Worm (Caenorhabditis elegans) whole organism, late embryonic: ENCODE data around the gene F58F9.9.

Experiments
- F13H6.1 ChIP-seq: sonication (generic microtip); optimal IDR thresholded peaks from 2 replicates; lab custom pipeline; 2016; ENCODE audit warnings: missing genetic modification characterization, missing compliant biosample characterization
- Y22D7AL.16 ChIP-seq: sonication (generic microtip); optimal IDR thresholded peaks from 2 replicates; lab custom pipeline; 2016; ENCODE audit warnings: missing genetic modification characterization, missing compliant biosample characterization
- ama-1 ChIP-seq: fragments of 150-350 bp; optimal IDR thresholded peaks from 2 replicates; lab custom pipeline; 2014
- ceh-19 ChIP-seq: fragments of 200-800 bp; sonication (Bioruptor generic); optimal IDR thresholded peaks from 2 replicates; lab custom pipeline; 2018; ENCODE audit warnings: mild to moderate bottlenecking, missing genetic modification characterization, missing compliant biosample characterization
- ceh-2 ChIP-seq: sonication (generic microtip); optimal IDR thresholded peaks from 2 replicates; lab custom pipeline; 2016; ENCODE audit warnings: missing genotype, missing genetic modification characterization, missing compliant biosample characterization
- ceh-22 ChIP-seq: sonication (generic microtip); optimal IDR thresholded peaks from 2 replicates; lab custom pipeline; 2017; ENCODE audit warnings: missing biosample characterization, missing genetic modification characterization
- ceh-24 ChIP-seq: sonication (generic microtip); optimal IDR thresholded peaks from 2 replicates; lab custom pipeline; 2016; ENCODE audit warnings: mild to moderate bottlenecking, missing genetic modification characterization, missing compliant biosample characterization
- ceh-30 ChIP-seq: fragments of 150-350 bp; optimal IDR thresholded peaks from 2 replicates; lab custom pipeline; 2014; ENCODE audit warnings: missing biosample characterization, missing genetic modification characterization
- ceh-48 ChIP-seq: sonication (generic microtip); optimal IDR thresholded peaks from 2 replicates; lab custom pipeline; 2016; ENCODE audit warnings: missing genetic modification characterization, inconsistent platforms, missing compliant biosample characterization
- ceh-6 ChIP-seq: fragments of 200-800 bp; sonication (Bioruptor generic); optimal IDR thresholded peaks from 2 replicates; lab custom pipeline; 2018; ENCODE audit warnings: mild to moderate bottlenecking, missing genetic modification characterization, missing compliant biosample characterization
- che-1 ChIP-seq: sonication (generic microtip); optimal IDR thresholded peaks from 2 replicates; lab custom pipeline; 2016; ENCODE audit warnings: mild to moderate bottlenecking, missing genetic modification characterization, missing compliant biosample characterization
- elt-2 ChIP-seq: sonication (generic microtip); optimal IDR thresholded peaks from 2 replicates; lab custom pipeline; 2016; ENCODE audit warnings: missing genetic modification reagents, missing genetic modification characterization, missing compliant biosample characterization
- elt-4 ChIP-seq: sonication (generic microtip); optimal IDR thresholded peaks from 2 replicates; lab custom pipeline; 2016; ENCODE audit warnings: missing genetic modification characterization, missing compliant biosample characterization
- ets-4 ChIP-seq: sonication (generic microtip); optimal IDR thresholded peaks from 2 replicates; lab custom pipeline; 2016; ENCODE audit warnings: missing genetic modification characterization, missing compliant biosample characterization
- eyg-1 ChIP-seq: sonication (generic microtip); optimal IDR thresholded peaks from 2 replicates; lab custom pipeline; 2016; ENCODE audit warnings: missing genotype, missing genetic modification characterization, missing compliant biosample characterization
- fkh-6 ChIP-seq: sonication (generic microtip); optimal IDR thresholded peaks from 2 replicates; lab custom pipeline; 2016; ENCODE audit warnings: missing genetic modification characterization, missing compliant biosample characterization
- hlh-13 ChIP-seq: fragments of 200-800 bp; sonication (Bioruptor generic); optimal IDR thresholded peaks from 2 replicates; lab custom pipeline; 2018; ENCODE audit warnings: mild to moderate bottlenecking, missing genetic modification characterization, missing compliant biosample characterization
- madf-2 ChIP-seq: sonication (generic microtip); optimal IDR thresholded peaks from 2 replicates; lab custom pipeline; 2017; ENCODE audit warnings: missing genetic modification characterization, missing compliant biosample characterization
- mec-3 ChIP-seq: sonication (generic microtip); optimal IDR thresholded peaks from 2 replicates; lab custom pipeline; 2016; ENCODE audit warnings: borderline replicate concordance, missing genetic modification characterization, missing compliant biosample characterization
- nhr-232 ChIP-seq: sonication (generic microtip); optimal IDR thresholded peaks from 2 replicates; lab custom pipeline; 2016; ENCODE audit warnings: missing genetic modification characterization, missing compliant biosample characterization
- odd-2 ChIP-seq: sonication (generic microtip); optimal IDR thresholded peaks from 2 replicates; lab custom pipeline; 2017; ENCODE audit warnings: antibody characterized with exemption, mild to moderate bottlenecking, missing genetic modification characterization, missing compliant biosample characterization
- pag-3 ChIP-seq: sonication (generic microtip); optimal IDR thresholded peaks from 2 replicates; lab custom pipeline; 2016; ENCODE audit warnings: missing compliant biosample characterization, missing genetic modification characterization, borderline replicate concordance
- pat-9 ChIP-seq: fragments of 200-800 bp; sonication (Bioruptor generic); optimal IDR thresholded peaks from 2 replicates; lab custom pipeline; 2018; ENCODE audit warnings: mild to moderate bottlenecking, missing genetic modification characterization, moderate library complexity, missing compliant biosample characterization
- pax-1 ChIP-seq: fragments of 150-350 bp; optimal IDR thresholded peaks from 2 replicates; lab custom pipeline; 2014; ENCODE audit warnings: missing biosample characterization, missing genetic modification characterization
- pqm-1 ChIP-seq: sonication (generic microtip); optimal IDR thresholded peaks from 2 replicates; lab custom pipeline; 2016; ENCODE audit warnings: missing genetic modification characterization, missing compliant biosample characterization
- rnt-1 ChIP-seq: sonication (generic microtip); optimal IDR thresholded peaks from 2 replicates; lab custom pipeline; 2016; ENCODE audit warnings: missing genetic modification characterization, missing compliant biosample characterization
- syd-9 ChIP-seq: sonication (generic microtip); optimal IDR thresholded peaks from 2 replicates; lab custom pipeline; 2016; ENCODE audit warnings: mild to moderate bottlenecking, missing genetic modification characterization, moderate library complexity, missing compliant biosample characterization
- tbx-2 ChIP-seq: sonication (generic microtip); optimal IDR thresholded peaks from 2 replicates; lab custom pipeline; 2016; ENCODE audit warnings: missing genetic modification characterization, missing compliant biosample characterization
- unc-3 ChIP-seq, 2 experiments: fragments of 200-800 bp in 1 of 2; sonication (Bioruptor generic) in 1 of 2; sonication (generic microtip) in 1 of 2; conservative IDR thresholded peaks in 1 of 2; optimal IDR thresholded peaks in 1 of 2; 2 replicates each; pipeline versions ENCODE4 v1.3.6 to Lab custom; 2016 to 2022; ENCODE audit warnings: missing compliant biosample characterization in 2 of 2, missing genetic modification characterization in 2 of 2, missing genetic modification reagents in 1 of 2
- unc-42 ChIP-seq: sonication (generic microtip); optimal IDR thresholded peaks from 2 replicates; lab custom pipeline; 2016; ENCODE audit warnings: missing genotype, missing genetic modification characterization, missing compliant biosample characterization
- zip-5 ChIP-seq: sonication (generic microtip); optimal IDR thresholded peaks from 2 replicates; lab custom pipeline; 2016; ENCODE audit warnings: missing genetic modification characterization, missing compliant biosample characterization
- ztf-16 ChIP-seq: sonication (generic microtip); optimal IDR thresholded peaks from 2 replicates; lab custom pipeline; 2017; ENCODE audit warnings: missing genetic modification characterization, missing compliant biosample characterization

Gene F58F9.9

ce11 chrIV:6227974-6228373 is 12.1 kb upstream of the F58F9.9 start, which contains the start of gene C49A9.1:
Gene C49A9.1, plus strand, starts transcription at chrIV:6228190.
- no peak for TF ChIP-seq ets-4 (tag; lab: Kevin White, UChicago)
- no peak for TF ChIP-seq elt-4
- TF ChIP-seq rnt-1 (tag; lab: Kevin White, UChicago) = no peak
- TF ChIP-seq ceh-19 (GFP tag; lab: Kevin White, UChicago) = no peak

DNA sequence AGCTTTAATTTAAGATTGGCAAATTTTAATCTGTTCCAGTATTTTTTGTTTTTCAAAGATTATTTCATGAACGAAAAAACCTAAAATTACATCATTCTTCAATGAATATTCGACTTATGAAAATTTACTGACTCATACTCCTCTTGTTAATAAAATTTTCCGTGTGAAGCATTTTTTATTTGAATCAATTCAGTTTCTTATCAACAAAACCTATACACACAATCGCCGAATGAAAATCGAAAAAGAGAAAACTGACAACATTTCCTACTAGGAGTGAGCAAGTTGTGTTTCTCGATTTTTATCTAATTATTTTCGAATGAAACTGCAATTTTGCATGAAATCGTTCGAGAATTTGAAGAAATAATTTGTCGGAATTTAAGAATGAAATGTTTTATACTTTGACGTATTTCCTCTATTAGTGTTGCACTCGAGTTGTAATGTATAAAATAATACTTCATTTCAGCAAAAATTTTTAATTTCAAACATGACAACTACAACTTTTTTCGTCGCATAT is 9.5 kb upstream of the F58F9.9 start, which contains the start of gene F58F9.4:
F58F9.4 (plus strand) TSS at position 464 of the 514 bp plus-strand sequence.
- no peak for TF ChIP-seq ceh-19 (GFP tag; lab: Kevin White, UChicago)
- no peak for TF ChIP-seq mec-3 (tag; lab: Kevin White, UChicago)
- no peak for TF ChIP-seq F13H6.1
- TF ChIP-seq nhr-232 (tag; lab: Kevin White, UChicago) = no peak
- no peak for TF ChIP-seq odd-2
- no peak for TF ChIP-seq ceh-30 (tag; lab: Kevin White, UChicago)
- no peak for TF ChIP-seq unc-42
- TF ChIP-seq madf-2 = no peak
- no peak for TF ChIP-seq fkh-6
- TF ChIP-seq ceh-6 = no peak
- TF ChIP-seq unc-3 (GFP tag; conservative IDR thresholded peaks at IDR 0.05; lab: Robert Waterston, UW) = no peak
- TF ChIP-seq unc-3 (tag; optimal IDR thresholded peaks at IDR 0.05; lab: Kevin White, UChicago) = no peak
- no peak for TF ChIP-seq ceh-24 (tag; lab: Kevin White, UChicago)
- no peak for TF ChIP-seq ets-4 (tag; lab: Kevin White, UChicago)
- no peak for TF ChIP-seq elt-2
- no peak for TF ChIP-seq ztf-16 (tag; lab: Kevin White, UChicago)
- no peak for TF ChIP-seq pag-3
- no peak for TF ChIP-seq eyg-1 (tag; lab: Kevin White, UChicago)

DNA sequence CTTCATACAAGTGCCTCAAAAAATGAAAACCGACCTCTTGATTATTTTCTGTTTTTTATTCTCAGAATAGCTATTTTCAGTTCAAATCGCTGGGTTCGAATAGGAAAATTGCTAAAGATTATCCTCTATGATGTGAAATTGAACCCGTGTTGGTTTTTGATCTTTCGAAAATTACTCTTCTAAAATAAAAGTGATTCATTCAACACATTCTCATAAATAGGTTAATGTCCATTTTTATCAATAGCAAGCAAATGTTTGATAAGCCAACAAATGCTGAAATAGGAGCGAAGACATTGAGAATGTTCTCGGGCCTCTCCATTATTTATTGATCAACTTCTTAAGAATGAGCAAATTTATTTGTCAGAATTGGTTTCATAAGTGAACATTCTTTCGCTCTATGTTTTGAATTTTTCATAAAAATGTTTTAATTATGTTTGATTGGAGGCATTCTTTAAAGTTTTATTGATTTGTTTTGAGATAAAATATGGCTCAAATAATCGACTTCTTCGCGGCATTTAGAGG is 7.3 kb upstream of the F58F9.9 start, which contains the start of gene F58F9.3:
F58F9.3 (plus strand) TSS at position 472 of the 522 bp plus-strand sequence.
- no peak for TF ChIP-seq pax-1 (tag; lab: Kevin White, UChicago)
- no peak for TF ChIP-seq ceh-48
- no peak for TF ChIP-seq mec-3 (tag; lab: Kevin White, UChicago)
- TF ChIP-seq, all 69 proteins: peak for 0

DNA sequence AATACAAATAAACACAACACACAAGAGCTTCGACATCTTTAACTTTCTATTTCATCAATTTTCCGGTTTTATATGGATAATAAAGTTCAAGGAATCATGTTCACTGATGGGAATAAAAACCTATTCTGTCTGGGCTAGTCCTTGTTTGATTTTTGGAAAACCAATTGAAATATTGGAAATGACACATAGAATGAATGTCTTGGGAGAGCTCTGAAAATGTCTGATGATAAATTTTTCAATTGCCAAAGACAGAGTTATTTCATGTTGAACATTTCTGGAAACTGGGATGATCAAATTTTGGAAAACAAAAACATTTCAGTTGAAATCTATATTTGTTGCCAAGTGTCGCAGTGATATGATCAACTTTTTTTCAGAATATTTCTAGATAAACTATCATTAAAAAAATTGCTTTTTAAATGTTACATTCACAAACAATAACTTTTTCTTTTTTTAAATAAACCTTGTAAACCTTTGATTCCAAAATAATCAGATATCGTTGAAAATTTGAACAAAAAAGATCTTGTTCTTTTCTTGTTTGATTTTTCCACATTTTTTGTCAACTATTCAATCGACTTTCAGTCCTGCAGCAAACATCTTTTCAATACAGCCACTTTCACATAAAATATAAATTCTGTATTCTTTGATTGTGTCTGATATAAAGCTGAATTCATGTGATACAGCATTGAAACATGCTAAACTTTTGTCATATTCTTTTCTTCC is 2.4 kb upstream of the F58F9.9 start, which contains the start of the genes F58F9.6 and F58F9.8:
F58F9.6 (minus strand) TSS at position 101 of the 720 bp plus-strand sequence.
F58F9.8 (plus strand) TSS at position 670 of the 720 bp plus-strand sequence.
- TF ChIP-seq che-1 (tag; lab: Kevin White, UChicago) = no peak
- no peak for TF ChIP-seq tbx-2 (tag; lab: Kevin White, UChicago)
- TF ChIP-seq zip-5 (tag; lab: Kevin White, UChicago) = no peak
- no peak for TF ChIP-seq ceh-22 (tag; lab: Kevin White, UChicago)
- no peak for TF ChIP-seq elt-2
- no peak for TF ChIP-seq syd-9 (tag; lab: Kevin White, UChicago)
- TF ChIP-seq ama-1 = no peak
- no peak for TF ChIP-seq ceh-19 (GFP tag; lab: Kevin White, UChicago)
- TF ChIP-seq pax-1 (tag; lab: Kevin White, UChicago) = no peak
- no peak for TF ChIP-seq hlh-13
- TF ChIP-seq ceh-48 = no peak
- TF ChIP-seq unc-3 (GFP tag; conservative IDR thresholded peaks at IDR 0.05; lab: Robert Waterston, UW) = no peak
- TF ChIP-seq unc-3 (tag; optimal IDR thresholded peaks at IDR 0.05; lab: Kevin White, UChicago) = no peak
- no peak for TF ChIP-seq pat-9 (tag; lab: Kevin White, UChicago)
- no peak for TF ChIP-seq mec-3 (tag; lab: Kevin White, UChicago)
- no peak for TF ChIP-seq pqm-1 (tag; lab: Kevin White, UChicago)

DNA sequence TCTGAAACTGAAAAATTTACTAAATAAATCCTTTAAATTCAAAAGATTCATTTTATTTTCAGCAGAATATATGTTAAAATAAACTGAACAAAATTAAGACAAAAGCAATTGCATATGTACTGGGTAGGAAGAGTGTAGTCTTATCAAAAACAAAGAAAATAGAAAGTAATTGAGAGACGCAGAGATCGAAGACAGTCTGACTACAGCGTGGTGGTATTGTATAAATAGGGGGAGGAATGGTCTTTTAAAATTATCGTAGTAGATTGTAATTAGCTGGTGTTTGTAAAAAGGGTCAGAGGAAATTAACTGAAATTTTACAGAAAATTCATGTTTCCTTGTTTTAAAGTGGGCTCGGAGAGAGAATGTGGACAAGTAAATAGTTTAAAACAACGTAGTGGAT is 8.4 kb downstream of the F58F9.9 start, which contains the start of gene acox-3:
acox-3 (minus strand) TSS at position 7 of the 400 bp plus-strand sequence.
- no peak for TF ChIP-seq Y22D7AL.16
- TF ChIP-seq hlh-13 = no peak
- TF ChIP-seq ceh-2 (tag; lab: Kevin White, UChicago) = no peak
- TF ChIP-seq elt-2 = peak; percentile 22
